Fruit fly (Drosophila melanogaster) whole organism, adult: ENCODE results near the gene CG1640.

Experiments
- CG11617 ChIP-seq: fragments of 200-800 bp; sonication (Bioruptor generic); optimal IDR thresholded peaks from 2 replicates; lab custom pipeline; 2017; ENCODE audit warnings: mild to moderate bottlenecking, missing biosample characterization, missing genetic modification reagents, missing genetic modification characterization
- CG12768 ChIP-seq: fragments of 200-800 bp; sonication (Bioruptor generic); optimal IDR thresholded peaks from 2 replicates; lab custom pipeline; 2017; ENCODE audit warnings: missing biosample characterization, missing genetic modification characterization, mild to moderate bottlenecking, moderate library complexity, missing genetic modification reagents
- CG14711 ChIP-seq: fragments of 200-800 bp; sonication (Bioruptor generic); optimal IDR thresholded peaks from 2 replicates; lab custom pipeline; 2018; ENCODE audit warnings: missing biosample characterization, mild to moderate bottlenecking, missing genetic modification characterization, moderate library complexity
- CG1620 ChIP-seq: fragments of 200-800 bp; sonication (Bioruptor generic); optimal IDR thresholded peaks from 2 replicates; lab custom pipeline; 2016; ENCODE audit warnings: missing biosample characterization, missing genetic modification characterization
- CG33017 ChIP-seq: fragments of 200-800 bp; sonication (Bioruptor generic); optimal IDR thresholded peaks from 2 replicates; lab custom pipeline; 2018; ENCODE audit warnings: missing biosample characterization, mild to moderate bottlenecking, missing genetic modification characterization, moderate library complexity
- CG5204 ChIP-seq: fragments of 200-800 bp; sonication (Bioruptor generic); optimal IDR thresholded peaks from 2 replicates; lab custom pipeline; 2016; ENCODE audit warnings: missing biosample characterization, missing genetic modification characterization
- CG7045 ChIP-seq: fragments of 200-800 bp; sonication (Bioruptor generic); optimal IDR thresholded peaks from 2 replicates; lab custom pipeline; 2017; ENCODE audit warnings: missing biosample characterization, mild to moderate bottlenecking, missing genetic modification characterization
- CG7101 ChIP-seq: fragments of 200-800 bp; sonication (Bioruptor generic); optimal IDR thresholded peaks from 2 replicates; lab custom pipeline; 2018; ENCODE audit warnings: missing biosample characterization, mild to moderate bottlenecking, missing genetic modification characterization, moderate library complexity
- Clk ChIP-seq: fragments of 200-800 bp; sonication (Bioruptor generic); optimal IDR thresholded peaks from 2 replicates; lab custom pipeline; 2017; ENCODE audit warnings: missing biosample characterization, missing genetic modification characterization
- Crg-1 ChIP-seq: fragments of 200-800 bp; sonication (Bioruptor generic); optimal IDR thresholded peaks from 2 replicates; lab custom pipeline; 2016; ENCODE audit warnings: missing biosample characterization, missing genetic modification characterization
- Hr96 ChIP-seq: fragments of 200-800 bp; sonication (Bioruptor generic); optimal IDR thresholded peaks from 2 replicates; lab custom pipeline; 2016; ENCODE audit warnings: missing biosample characterization, missing genetic modification characterization
- Mnt ChIP-seq: fragments of 200-800 bp; sonication (Bioruptor generic); optimal IDR thresholded peaks from 2 replicates; lab custom pipeline; 2016; ENCODE audit warnings: missing biosample characterization, mild to moderate bottlenecking, missing genetic modification characterization
- bab1 ChIP-seq: fragments of 200-800 bp; sonication (Bioruptor generic); optimal IDR thresholded peaks from 3 replicates; lab custom pipeline; 2019; ENCODE audit warnings: missing biosample characterization, mild to moderate bottlenecking, missing genetic modification characterization, moderate library complexity
- cic ChIP-seq: fragments of 200-800 bp; sonication (Bioruptor generic); optimal IDR thresholded peaks from 2 replicates; lab custom pipeline; 2017; ENCODE audit warnings: missing biosample characterization, mild to moderate bottlenecking, missing genetic modification characterization, moderate library complexity
- cnc ChIP-seq, 2 experiments: fragments of >200 bp; optimal IDR thresholded peaks; 2 replicates each; lab custom pipeline; 2017
- kay ChIP-seq: fragments of 200-800 bp; sonication (Bioruptor generic); peaks from one replicate; lab custom pipeline; 2016; ENCODE audit warnings: missing biosample characterization, missing genetic modification characterization, borderline replicate concordance
- ovo ChIP-seq: fragments of 200-800 bp; sonication (Bioruptor generic); optimal IDR thresholded peaks from 2 replicates; lab custom pipeline; 2016; ENCODE audit warnings: missing biosample characterization, missing genetic modification characterization
- pad ChIP-seq: fragments of 200-800 bp; sonication (Bioruptor generic); optimal IDR thresholded peaks from 3 replicates; lab custom pipeline; 2017; ENCODE audit warnings: missing biosample characterization, missing genetic modification characterization, mild to moderate bottlenecking, moderate library complexity, missing genetic modification reagents
- tj ChIP-seq: fragments of 200-800 bp; sonication (Bioruptor generic); optimal IDR thresholded peaks from 3 replicates; lab custom pipeline; 2017; ENCODE audit warnings: missing biosample characterization, mild to moderate bottlenecking, missing genetic modification characterization, moderate library complexity
- toe ChIP-seq: fragments of 200-800 bp; sonication (Bioruptor generic); optimal IDR thresholded peaks from 2 replicates; lab custom pipeline; 2016; ENCODE audit warnings: missing biosample characterization, missing genetic modification characterization

Gene CG1640

dm6 chrX:13370826-13371703 is 659 bp downstream of the CG1640 start:
- TF ChIP-seq CG12768 (GFP tag; lab: Kevin White, UChicago) (peak; percentile 25), CG1620 (GFP tag; lab: Kevin White, UChicago) (peak; percentile 21), Crg-1 (peak; percentile 37), cnc (optimal IDR thresholded peaks at IDR 0.05; lab: Kevin White, UChicago) (no peak), Hr96 (no peak), tj (GFP tag; lab: Kevin White, UChicago) (peak; percentile 28), CG14711 (tag; lab: Kevin White, UChicago) (peak; percentile 27), CG11617 (GFP tag; lab: Kevin White, UChicago) (peak; percentile 35), toe (peak; percentile 6), kay (GFP tag; lab: Kevin White, UChicago) (peak; percentile 72), cic (peak; percentile 22), CG7101 (tag; lab: Kevin White, UChicago) (peak; percentile 32), CG7045 (GFP tag; lab: Kevin White, UChicago) (no peak), bab1 (GFP tag; lab: Kevin White, UChicago) (peak; percentile 53), Mnt (GFP tag; lab: Kevin White, UChicago) (peak; percentile 72)

dm6 chrX:13371704-13372049 is 1.3 kb downstream of the CG1640 start:
- TF ChIP-seq ovo (GFP tag; lab: Kevin White, UChicago) (peak; percentile 65), CG1620 (GFP tag; lab: Kevin White, UChicago) (no peak)

dm6 chrX:13372512-13372911 is 2.1 kb downstream of the CG1640 start:
- TF ChIP-seq CG7045 (GFP tag; lab: Kevin White, UChicago) (no peak), CG14711 (tag; lab: Kevin White, UChicago) (no peak)

dm6 chrX:13373239-13374153 is 3.1 kb downstream of the CG1640 start:
- TF ChIP-seq CG33017 (tag; lab: Kevin White, UChicago) (peak; percentile 80), ovo (GFP tag; lab: Kevin White, UChicago) (peak; percentile 89), cnc (optimal IDR thresholded peaks at IDR 0.05; lab: Kevin White, UChicago) (no peak), CG11617 (GFP tag; lab: Kevin White, UChicago) (peak; percentile 83), cic (peak; percentile 12), CG5204 (GFP tag; lab: Kevin White, UChicago) (peak; percentile 53), CG7045 (GFP tag; lab: Kevin White, UChicago) (peak; percentile 74), Mnt (GFP tag; lab: Kevin White, UChicago) (peak; percentile 79), CG7101 (tag; lab: Kevin White, UChicago) (peak; percentile 95), pad (no peak), CG12768 (GFP tag; lab: Kevin White, UChicago) (peak; percentile 77), toe (peak; percentile 36), Hr96 (no peak), tj (GFP tag; lab: Kevin White, UChicago) (peak; percentile 75), CG1620 (GFP tag; lab: Kevin White, UChicago) (peak; percentile 42), kay (GFP tag; lab: Kevin White, UChicago) (peak; percentile 46), Crg-1 (peak; percentile 80), CG14711 (tag; lab: Kevin White, UChicago) (peak; percentile 87), Clk (GFP tag; lab: Kevin White, UChicago) (no peak), bab1 (GFP tag; lab: Kevin White, UChicago) (peak; percentile 53)

- peak; percentile 94 for TF ChIP-seq pad
- peak; percentile 29 for TF ChIP-seq CG12768 (GFP tag; lab: Kevin White, UChicago)
- TF ChIP-seq Hr96 = no peak
- TF ChIP-seq CG11617 (GFP tag; lab: Kevin White, UChicago) = no peak
Observed at dm6 chrX:13374154-13374536, 3.7 kb downstream of the CG1640 start.

dm6 chrX:13374979-13375378 is 4.6 kb downstream of the CG1640 start:
- TF ChIP-seq kay (GFP tag; lab: Kevin White, UChicago) (peak; percentile 65), Hr96 (no peak)
